Fruit fly (Drosophila melanogaster): ENCODE data around the gene CG13133.

- TF ChIP-seq CG4318 (GFP tag; optimal IDR thresholded peaks at IDR 0.05) (no peak), Gug (GFP tag; IDR thresholded peaks at IDR 0.05) (no peak), spab (GFP tag; optimal IDR thresholded peaks at IDR 0.05) (no peak), Lpt (GFP tag; optimal IDR thresholded peaks at IDR 0.05) (no peak), OdsH (GFP tag; optimal IDR thresholded peaks at IDR 0.05) (no peak), CG3032 (tag; optimal IDR thresholded peaks at IDR 0.05) (no peak)
These were observed 35.5 kb downstream of the CG13133 start, which contains the start of gene Pen for dm6 chr2L:10056705-10057104.

Measured in whole organism, prepupa.